Fruit fly (Drosophila melanogaster) whole organism, embryonic: ENCODE results near the gene CG11839.

Source experiments
- Adf1 ChIP-seq: fragments of 200-800 bp; sonication (Bioruptor generic); IDR thresholded peaks from 2 replicates; pipeline ENCODE4 v1.3.6; 2022; ENCODE audit warnings: missing biosample characterization, missing genetic modification characterization
- CG1024 ChIP-seq: fragments of 200-800 bp; sonication (Bioruptor generic); IDR thresholded peaks from 2 replicates; pipeline ENCODE4 v1.3.6; 2022; ENCODE audit warnings: missing biosample characterization, missing genetic modification characterization
- CG10431 ChIP-seq: fragments of 200-800 bp; sonication (Bioruptor generic); optimal IDR thresholded peaks from 3 replicates; lab custom pipeline; 2018; ENCODE audit warnings: missing biosample characterization, mild to moderate bottlenecking, missing genetic modification characterization
- CG10462 ChIP-seq: fragments of 200-800 bp; sonication (Bioruptor generic); optimal IDR thresholded peaks from 2 replicates; lab custom pipeline; 2016; ENCODE audit warnings: missing biosample characterization, missing genetic modification characterization
- CG10959 ChIP-seq: fragments of 200-800 bp; sonication (Bioruptor generic); IDR thresholded peaks from 2 replicates; pipeline ENCODE4 v1.3.6; 2022; ENCODE audit warnings: missing biosample characterization, missing genetic modification characterization
- CG11085 ChIP-seq: fragments of 200-800 bp; sonication (Bioruptor generic); IDR thresholded peaks from 2 replicates; pipeline ENCODE4 v1.3.6; 2022; ENCODE audit warnings: missing biosample characterization, missing genetic modification characterization
- CG11247 ChIP-seq: fragments of 200-800 bp; sonication (Bioruptor generic); IDR thresholded peaks from 2 replicates; pipeline ENCODE4 v1.3.6; 2022; ENCODE audit warnings: missing biosample characterization, missing genetic modification characterization
- CG12155 ChIP-seq: fragments of 200-800 bp; sonication (Bioruptor generic); optimal IDR thresholded peaks from 3 replicates; lab custom pipeline; 2016; ENCODE audit warnings: missing biosample characterization, missing genetic modification characterization
- CG12299 ChIP-seq: fragments of 200-800 bp; sonication (Bioruptor generic); optimal IDR thresholded peaks from 2 replicates; lab custom pipeline; 2018; ENCODE audit warnings: missing biosample characterization, mild to moderate bottlenecking, missing genetic modification characterization
- CG13123 ChIP-seq: fragments of 200-800 bp; sonication (Bioruptor generic); optimal IDR thresholded peaks from 2 replicates; lab custom pipeline; 2016; ENCODE audit warnings: missing biosample characterization, missing genetic modification characterization
- CG14014 ChIP-seq: fragments of 200-800 bp; sonication (Bioruptor generic); IDR thresholded peaks from 2 replicates; pipeline ENCODE4 v1.3.6; 2022; ENCODE audit warnings: missing biosample characterization, missing genetic modification characterization
- CG14667 ChIP-seq: fragments of 200-800 bp; sonication (Bioruptor generic); IDR thresholded peaks from 2 replicates; pipeline ENCODE4 v1.3.6; 2022; ENCODE audit warnings: missing biosample characterization, missing genetic modification characterization
- CG15011 ChIP-seq: fragments of 200-800 bp; sonication (Bioruptor generic); optimal IDR thresholded peaks from 3 replicates; lab custom pipeline; 2018; ENCODE audit warnings: missing biosample characterization, mild to moderate bottlenecking, missing genetic modification characterization
- CG15514 ChIP-seq: fragments of 200-800 bp; sonication (Bioruptor generic); optimal IDR thresholded peaks from 3 replicates; lab custom pipeline; 2017; ENCODE audit warnings: missing biosample characterization, missing genetic modification characterization, mild to moderate bottlenecking, moderate library complexity, missing genetic modification reagents
- CG1602 ChIP-seq: fragments of 200-800 bp; sonication (Bioruptor generic); optimal IDR thresholded peaks from 3 replicates; lab custom pipeline; 2016; ENCODE audit warnings: missing biosample characterization, missing genetic modification characterization
- CG1647 ChIP-seq: fragments of 200-800 bp; sonication (Bioruptor generic); optimal IDR thresholded peaks from 3 replicates; lab custom pipeline; 2016; ENCODE audit warnings: missing biosample characterization, missing genetic modification characterization
- CG16815 ChIP-seq: fragments of 200-800 bp; sonication (Bioruptor generic); optimal IDR thresholded peaks from 3 replicates; lab custom pipeline; 2017; ENCODE audit warnings: missing biosample characterization, mild to moderate bottlenecking, missing genetic modification characterization
- CG1792 ChIP-seq: fragments of 200-800 bp; sonication (Bioruptor generic); optimal IDR thresholded peaks from 2 replicates; lab custom pipeline; 2016; ENCODE audit warnings: missing biosample characterization, missing genetic modification characterization
- CG18764 ChIP-seq: fragments of 200-800 bp; sonication (Bioruptor generic); optimal IDR thresholded peaks from 3 replicates; lab custom pipeline; 2016; ENCODE audit warnings: missing biosample characterization, missing genetic modification characterization
- CG33213 ChIP-seq: fragments of 200-800 bp; sonication (Bioruptor generic); optimal IDR thresholded peaks from 3 replicates; lab custom pipeline; 2016; ENCODE audit warnings: missing biosample characterization, missing genetic modification characterization
- CG3995 ChIP-seq: fragments of 200-800 bp; sonication (Bioruptor generic); optimal IDR thresholded peaks from 3 replicates; lab custom pipeline; 2016; ENCODE audit warnings: missing biosample characterization, missing genetic modification characterization
- CG4360 ChIP-seq: fragments of 200-800 bp; sonication (Bioruptor generic); IDR thresholded peaks from 2 replicates; pipeline ENCODE4 v1.3.6; 2022; ENCODE audit warnings: missing biosample characterization, missing genetic modification characterization
- CG7372 ChIP-seq: fragments of 200-800 bp; sonication (Bioruptor generic); IDR thresholded peaks from 2 replicates; pipeline ENCODE4 v1.3.6; 2022; ENCODE audit warnings: missing biosample characterization, missing genetic modification characterization
- CG7745 ChIP-seq: fragments of 200-800 bp; sonication (Bioruptor generic); optimal IDR thresholded peaks from 2 replicates; lab custom pipeline; 2018; ENCODE audit warnings: missing biosample characterization, mild to moderate bottlenecking, missing genetic modification characterization, moderate library complexity
- CG7839 ChIP-seq: fragments of 200-800 bp; sonication (Bioruptor generic); optimal IDR thresholded peaks from 3 replicates; lab custom pipeline; 2018; ENCODE audit warnings: missing biosample characterization, mild to moderate bottlenecking, missing genetic modification characterization, moderate library complexity
- CG7963 ChIP-seq: fragments of 200-800 bp; sonication (Bioruptor generic); IDR thresholded peaks from 3 replicates; pipeline ENCODE4 v1.3.6; 2022; ENCODE audit warnings: missing biosample characterization, missing genetic modification characterization; ENCODE audit not compliant: partially characterized antibody
- CG8089 ChIP-seq: fragments of 200-800 bp; sonication (Bioruptor generic); optimal IDR thresholded peaks from 3 replicates; lab custom pipeline; 2016; ENCODE audit warnings: missing biosample characterization, missing genetic modification characterization
- CG8290 ChIP-seq, 3 experiments: fragments of 200-800 bp; sonication (Bioruptor generic); optimal IDR thresholded peaks; 2 replicates each; lab custom pipeline; 2016 to 2019; ENCODE audit warnings: missing biosample characterization in 3 of 3, missing genetic modification characterization in 3 of 3, mild to moderate bottlenecking in 2 of 3, moderate library complexity in 1 of 3
- CTCF ChIP-seq: fragments of 200-800 bp; sonication (Bioruptor generic); optimal IDR thresholded peaks from 2 replicates; lab custom pipeline; 2017; ENCODE audit warnings: missing biosample characterization, mild to moderate bottlenecking, missing genetic modification characterization, moderate library complexity
- D19B ChIP-seq: fragments of 200-800 bp; sonication (Bioruptor generic); optimal IDR thresholded peaks from 2 replicates; lab custom pipeline; 2017; ENCODE audit warnings: missing biosample characterization, mild to moderate bottlenecking, missing genetic modification characterization
- Dad ChIP-seq: fragments of 200-800 bp; sonication (Bioruptor generic); optimal IDR thresholded peaks from 3 replicates; lab custom pipeline; 2016; ENCODE audit warnings: missing biosample characterization, missing genetic modification characterization
- Dek ChIP-seq: fragments of 200-800 bp; sonication (Bioruptor generic); optimal IDR thresholded peaks from 3 replicates; lab custom pipeline; 2019; ENCODE audit warnings: missing biosample characterization, mild to moderate bottlenecking, missing genetic modification characterization, moderate library complexity
- HLHmδ ChIP-seq: fragments of 200-800 bp; sonication (Bioruptor generic); optimal IDR thresholded peaks from 2 replicates; lab custom pipeline; 2018; ENCODE audit warnings: missing biosample characterization, mild to moderate bottlenecking, missing genetic modification characterization, moderate library complexity
- Hmx ChIP-seq: fragments of 200-800 bp; sonication (Bioruptor generic); optimal IDR thresholded peaks from 2 replicates; lab custom pipeline; 2016; ENCODE audit warnings: missing biosample characterization, missing genetic modification characterization
- Jarid2 ChIP-seq: fragments of 200-800 bp; sonication (Bioruptor generic); optimal IDR thresholded peaks from 3 replicates; lab custom pipeline; 2017; ENCODE audit warnings: mild to moderate bottlenecking, missing biosample characterization, missing genetic modification reagents, missing genetic modification characterization
- NK7.1 ChIP-seq: fragments of 200-800 bp; sonication (Bioruptor generic); optimal IDR thresholded peaks from 3 replicates; lab custom pipeline; 2016; ENCODE audit warnings: missing biosample characterization, missing genetic modification characterization
- ab ChIP-seq: fragments of 200-800 bp; sonication (Bioruptor generic); optimal IDR thresholded peaks from 2 replicates; lab custom pipeline; 2016; ENCODE audit warnings: missing biosample characterization, missing genetic modification characterization
- eyg ChIP-seq: fragments of 200-800 bp; sonication (Bioruptor generic); optimal IDR thresholded peaks from 3 replicates; lab custom pipeline; 2016; ENCODE audit warnings: missing biosample characterization, missing genetic modification characterization
- gce ChIP-seq: fragments of 200-800 bp; sonication (Bioruptor generic); IDR thresholded peaks from 3 replicates; pipeline ENCODE4 v1.3.6; 2022; ENCODE audit warnings: missing biosample characterization, missing genetic modification characterization
- grau ChIP-seq: fragments of 200-800 bp; optimal IDR thresholded peaks from 3 replicates; lab custom pipeline; 2019; ENCODE audit warnings: missing biosample characterization, mild to moderate bottlenecking, missing genetic modification characterization, moderate library complexity
- hkb ChIP-seq, 2 experiments: fragments of 200-800 bp in 1 of 2; fragments of >200 bp in 1 of 2; sonication (Bioruptor generic) in 1 of 2; IDR thresholded peaks in 1 of 2; optimal IDR thresholded peaks in 1 of 2; 2 replicates each; pipeline versions ENCODE4 v1.3.6 to Lab custom; 2017 to 2022; ENCODE audit warnings: missing biosample characterization in 1 of 2, missing genetic modification characterization in 1 of 2
- insv ChIP-seq, 2 experiments: fragments of 200-800 bp; sonication (Bioruptor generic); optimal IDR thresholded peaks; 3 replicates each; lab custom pipeline; 2016 to 2018; ENCODE audit warnings: missing biosample characterization in 2 of 2, missing genetic modification characterization in 2 of 2
- lab ChIP-seq: fragments of 200-800 bp; sonication (Bioruptor generic); optimal IDR thresholded peaks from 3 replicates; lab custom pipeline; 2017; ENCODE audit warnings: missing biosample characterization, missing genetic modification characterization, mild to moderate bottlenecking, moderate library complexity, missing genetic modification reagents
- mirr ChIP-seq: fragments of 200-800 bp; sonication (Bioruptor generic); optimal IDR thresholded peaks from 3 replicates; lab custom pipeline; 2018; ENCODE audit warnings: missing biosample characterization, mild to moderate bottlenecking, missing genetic modification characterization
- pfk ChIP-seq: fragments of 200-800 bp; sonication (Bioruptor generic); optimal IDR thresholded peaks from 2 replicates; lab custom pipeline; 2018; ENCODE audit warnings: missing biosample characterization, mild to moderate bottlenecking, missing genetic modification characterization, moderate library complexity
- run ChIP-seq: fragments of 200-800 bp; sonication (Bioruptor generic); optimal IDR thresholded peaks from 3 replicates; lab custom pipeline; 2018; ENCODE audit warnings: missing biosample characterization, mild to moderate bottlenecking, missing genetic modification characterization
- sens-2 ChIP-seq: fragments of 200-800 bp; sonication (Bioruptor generic); IDR thresholded peaks from 2 replicates; pipeline ENCODE4 v1.3.6; 2022; ENCODE audit warnings: missing biosample characterization, missing genetic modification characterization
- sob ChIP-seq: fragments of 200-800 bp; sonication (Bioruptor generic); IDR thresholded peaks from 2 replicates; pipeline ENCODE4 v1.3.6; 2022; ENCODE audit warnings: missing biosample characterization, missing genetic modification characterization
- sug ChIP-seq: fragments of 200-800 bp; optimal IDR thresholded peaks from 2 replicates; lab custom pipeline; 2019; ENCODE audit warnings: missing biosample characterization, mild to moderate bottlenecking, missing genetic modification characterization, moderate library complexity
- trh ChIP-seq: fragments of 200-800 bp; sonication (Bioruptor generic); optimal IDR thresholded peaks from 2 replicates; lab custom pipeline; 2016; ENCODE audit warnings: missing biosample characterization, missing genetic modification characterization
- tx ChIP-seq: fragments of 200-800 bp; sonication (Bioruptor generic); optimal IDR thresholded peaks from 2 replicates; lab custom pipeline; 2016; ENCODE audit warnings: missing biosample characterization, missing genetic modification characterization
- wek ChIP-seq: fragments of 200-800 bp; sonication (Bioruptor generic); optimal IDR thresholded peaks from 3 replicates; lab custom pipeline; 2018; ENCODE audit warnings: missing biosample characterization, mild to moderate bottlenecking, missing genetic modification characterization, moderate library complexity
- z ChIP-seq: fragments of 200-800 bp; sonication (Bioruptor generic); IDR thresholded peaks from 3 replicates; pipeline ENCODE4 v1.3.6; 2022; ENCODE audit warnings: missing biosample characterization, missing genetic modification characterization
- zf30C ChIP-seq: fragments of 200-800 bp; sonication (Bioruptor generic); optimal IDR thresholded peaks from 3 replicates; lab custom pipeline; 2018; ENCODE audit warnings: missing biosample characterization, mild to moderate bottlenecking, missing genetic modification characterization

Gene CG11839

DNA sequence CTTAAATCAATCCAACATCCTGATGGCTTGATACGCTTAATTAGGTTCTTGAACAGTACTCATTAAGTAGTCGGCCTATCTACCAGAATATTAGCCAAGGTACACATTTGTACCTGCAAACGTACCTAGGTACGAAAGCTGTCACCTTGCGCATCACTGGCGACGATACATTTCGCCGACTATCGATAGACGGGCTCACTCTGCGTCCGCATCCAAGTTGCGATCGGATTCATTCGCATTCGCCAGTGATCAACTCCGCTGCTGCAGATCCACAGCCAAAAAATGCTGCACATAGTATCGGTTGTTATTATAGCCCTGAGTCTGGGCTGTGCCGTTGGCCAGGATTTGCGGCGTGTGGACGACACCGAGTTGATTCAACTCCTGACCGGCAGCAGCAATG lies 22.2 kb upstream of the CG11839 start, which contains the start of gene CG11790 (continued):
- no peak for TF ChIP-seq CG1024 (GFP tag; lab: Robert Waterston, UW)
- no peak for TF ChIP-seq CG14667 (GFP tag; lab: Robert Waterston, UW)
- no peak for TF ChIP-seq CTCF (GFP tag; lab: Kevin White, UChicago)
- TF ChIP-seq Adf1 (GFP tag; lab: Robert Waterston, UW): no peak
- TF ChIP-seq CG1647 (GFP tag; lab: Kevin White, UChicago): no peak
- TF ChIP-seq lab (GFP tag; lab: Kevin White, UChicago): no peak
- TF ChIP-seq grau (tag; lab: Kevin White, UChicago): no peak
- TF ChIP-seq Dek (tag; lab: Kevin White, UChicago): no peak
- no peak for TF ChIP-seq D19B (GFP tag; lab: Kevin White, UChicago)
- no peak for TF ChIP-seq sens-2 (GFP tag; lab: Robert Waterston, UW)
- TF ChIP-seq eyg (GFP tag; lab: Kevin White, UChicago): no peak
- TF ChIP-seq hkb (optimal IDR thresholded peaks at IDR 0.05; lab: Kevin White, UChicago): no peak
- TF ChIP-seq hkb (GFP tag; IDR thresholded peaks at IDR 0.05; lab: Robert Waterston, UW): 0 out of 2 replicates have a peak, but pooled peaks have one; percentile 12
- TF ChIP-seq insv (GFP tag; optimal IDR thresholded peaks at IDR 0.05; lab: Kevin White, UChicago): no peak
- no peak for TF ChIP-seq CG15011 (GFP tag; lab: Kevin White, UChicago)
- TF ChIP-seq CG15514 (GFP tag; lab: Kevin White, UChicago): peak; percentile 75
- TF ChIP-seq CG10959: no peak
- TF ChIP-seq NK7.1 (GFP tag; lab: Kevin White, UChicago): no peak
- no peak for TF ChIP-seq CG18764
- TF ChIP-seq CG8089 (GFP tag; lab: Kevin White, UChicago): no peak
- TF ChIP-seq HLHmδ: no peak
- peak; percentile 85 for TF ChIP-seq CG7963 (GFP tag; lab: Robert Waterston, UW)
- TF ChIP-seq CG7372 (GFP tag; lab: Robert Waterston, UW): no peak
- TF ChIP-seq wek (GFP tag; lab: Kevin White, UChicago): no peak
- no peak for TF ChIP-seq CG1602
- TF ChIP-seq sob (GFP tag; lab: Robert Waterston, UW): 0 out of 2 replicates have a peak, but pooled peaks have one; percentile 20
- no peak for TF ChIP-seq tx
- no peak for TF ChIP-seq Hmx (GFP tag; lab: Kevin White, UChicago)
- no peak for TF ChIP-seq CG11247 (GFP tag; lab: Robert Waterston, UW)
- TF ChIP-seq run (tag; lab: Kevin White, UChicago): no peak
- TF ChIP-seq sug (tag; lab: Kevin White, UChicago): no peak
- TF ChIP-seq CG7839: no peak
- no peak for TF ChIP-seq trh
- no peak for TF ChIP-seq CG16815 (GFP tag; lab: Kevin White, UChicago)
- no peak for TF ChIP-seq mirr (GFP tag; lab: Kevin White, UChicago)
- no peak for TF ChIP-seq CG10431 (GFP tag; lab: Kevin White, UChicago)
- TF ChIP-seq CG12299 (tag; lab: Kevin White, UChicago): no peak
- no peak for TF ChIP-seq CG4360
- no peak for TF ChIP-seq Jarid2

DNA sequence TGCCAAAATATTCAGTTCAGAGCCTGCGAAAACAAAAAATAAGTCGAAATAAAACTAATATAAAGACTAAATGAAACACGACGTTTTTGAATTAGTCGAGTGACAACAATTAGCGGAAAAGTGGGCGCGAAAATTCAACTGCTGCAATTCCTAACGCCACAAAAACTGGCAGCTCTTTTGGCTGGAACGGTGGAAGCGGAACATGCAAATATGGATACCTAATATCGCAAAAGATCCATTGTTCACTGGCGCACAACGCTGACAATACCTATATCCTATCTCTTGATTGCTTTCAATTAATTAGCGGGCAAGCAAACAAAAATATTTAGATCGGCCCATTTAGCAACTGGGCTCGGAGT lies 20.4 kb upstream of the CG11839 start, which contains the start of gene CG11791:
Gene CG11791, plus strand, starts transcription at position 234 of the 359 bp plus-strand sequence.
- TF ChIP-seq CG13123 (GFP tag; lab: Kevin White, UChicago): no peak
- TF ChIP-seq pfk: peak; percentile 95
- no peak for TF ChIP-seq CG8290 (GFP tag; optimal IDR thresholded peaks at IDR 0.05; lab: Kevin White, UChicago)
- peak in 1 of 2 experiments; percentile 11 for TF ChIP-seq CG8290 (tag; optimal IDR thresholded peaks at IDR 0.05; lab: Kevin White, UChicago)
- TF ChIP-seq Dad (GFP tag; lab: Kevin White, UChicago): no peak
- TF ChIP-seq ab (GFP tag; lab: Kevin White, UChicago): no peak
- TF ChIP-seq zf30C (GFP tag; lab: Kevin White, UChicago): no peak
- TF ChIP-seq CG10462: no peak
- no peak for TF ChIP-seq CG14014 (GFP tag; lab: Robert Waterston, UW)
- no peak for TF ChIP-seq CG7745 (tag; lab: Kevin White, UChicago)
- TF ChIP-seq CG3995 (GFP tag; lab: Kevin White, UChicago): peak; percentile 83
- no peak for TF ChIP-seq CG33213 (GFP tag; lab: Kevin White, UChicago)
- no peak for TF ChIP-seq gce (GFP tag; lab: Robert Waterston, UW)
- no peak for TF ChIP-seq CG12155 (GFP tag; lab: Kevin White, UChicago)
- no peak for TF ChIP-seq CG1792
- no peak for TF ChIP-seq CG11085 (GFP tag; lab: Robert Waterston, UW)
- no peak for TF ChIP-seq z (GFP tag; lab: Robert Waterston, UW)
